Fruit fly (Drosophila melanogaster): Measurements from ENCODE around the gene CG15642.

CG15642 gene

DNA sequence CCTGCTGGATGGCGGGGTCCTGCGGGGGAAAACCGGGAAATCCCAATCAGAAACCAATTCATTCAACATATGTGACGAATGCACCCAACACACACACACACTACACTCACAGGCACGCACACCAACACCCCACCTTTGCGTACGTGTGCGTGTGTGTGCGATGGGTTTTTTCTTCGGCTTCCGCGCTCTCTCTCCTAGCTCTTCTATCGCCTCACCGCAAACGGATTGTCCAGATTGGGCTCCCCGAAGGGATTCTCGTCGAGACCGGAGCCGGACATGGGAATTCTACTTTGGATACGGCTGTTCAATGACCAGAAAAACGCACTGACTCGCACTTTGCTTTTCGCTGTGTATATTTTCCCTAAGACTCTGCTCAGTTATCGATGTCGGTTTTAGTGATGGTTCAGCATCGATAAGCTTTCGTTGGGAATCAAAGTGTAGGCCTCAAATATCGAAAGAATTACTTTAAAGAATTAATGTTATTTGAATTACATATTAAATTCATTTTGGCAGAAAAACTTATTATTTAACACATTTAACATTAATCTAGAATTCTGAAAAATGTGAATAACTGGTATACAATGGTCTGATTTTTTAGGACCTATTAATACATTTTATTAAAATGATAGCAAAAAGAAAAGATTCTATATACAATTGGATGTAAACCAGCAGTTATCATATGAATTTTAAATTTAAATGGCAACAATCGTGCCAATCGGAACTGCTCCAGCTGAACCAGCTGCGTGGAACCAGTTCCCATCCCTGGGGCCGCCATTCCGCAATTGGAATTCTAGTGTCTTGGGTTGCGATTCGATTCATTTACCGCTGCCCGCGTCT is 17.8 kb downstream of the CG15642 start, which contains the start of the genes Scamp and Ahcy:
Gene Scamp (minus strand): TSS at position 394 of the 837 bp plus-strand sequence.
Gene Ahcy (plus strand): TSS at position 772 of the 837 bp plus-strand sequence.
- TF ChIP-seq usp (GFP tag; optimal IDR thresholded peaks at IDR 0.05) (no peak), pan (optimal IDR thresholded peaks at IDR 0.05) (no peak), psq (optimal IDR thresholded peaks at IDR 0.05) (no peak), CG8478 (optimal IDR thresholded peaks at IDR 0.05) (no peak), EcR (GFP tag; optimal IDR thresholded peaks at IDR 0.05) (no peak), Dll (optimal IDR thresholded peaks at IDR 0.05) (no peak)

- TF ChIP-seq EcR (GFP tag; optimal IDR thresholded peaks at IDR 0.05) (no peak), pan (optimal IDR thresholded peaks at IDR 0.05) (no peak), usp (GFP tag; optimal IDR thresholded peaks at IDR 0.05) (no peak), CG8478 (optimal IDR thresholded peaks at IDR 0.05) (no peak), Dll (optimal IDR thresholded peaks at IDR 0.05) (no peak)
Observed at dm6 chrX:15448809-15449208, 18.7 kb downstream of the CG15642 start.

DNA sequence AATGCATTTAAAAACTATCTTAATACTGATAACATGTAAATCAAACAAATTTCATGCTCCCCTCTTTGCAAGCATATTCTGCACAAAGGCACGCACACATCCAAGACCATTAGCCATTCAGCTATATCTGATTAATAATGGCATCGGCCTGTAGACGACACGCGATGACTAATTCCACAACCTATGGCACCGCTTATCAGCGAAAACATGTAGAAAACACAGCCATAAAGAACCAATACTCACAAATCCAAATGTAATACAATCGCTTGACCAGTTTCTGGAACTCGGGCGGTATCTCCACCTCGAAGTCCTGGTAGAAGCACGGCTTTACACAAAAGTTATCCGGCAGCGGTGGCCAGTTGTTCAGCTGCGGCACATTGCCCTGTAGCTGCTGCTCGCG is 19.4 kb downstream of the CG15642 start:
- no peak for TF ChIP-seq pan (optimal IDR thresholded peaks at IDR 0.05)
- no peak for TF ChIP-seq CG8478 (optimal IDR thresholded peaks at IDR 0.05)
- TF ChIP-seq usp (GFP tag; optimal IDR thresholded peaks at IDR 0.05), result no peak
- no peak for TF ChIP-seq Dll (optimal IDR thresholded peaks at IDR 0.05)
- no peak for TF ChIP-seq EcR (GFP tag; optimal IDR thresholded peaks at IDR 0.05)
- TF ChIP-seq psq (optimal IDR thresholded peaks at IDR 0.05), result no peak

DNA sequence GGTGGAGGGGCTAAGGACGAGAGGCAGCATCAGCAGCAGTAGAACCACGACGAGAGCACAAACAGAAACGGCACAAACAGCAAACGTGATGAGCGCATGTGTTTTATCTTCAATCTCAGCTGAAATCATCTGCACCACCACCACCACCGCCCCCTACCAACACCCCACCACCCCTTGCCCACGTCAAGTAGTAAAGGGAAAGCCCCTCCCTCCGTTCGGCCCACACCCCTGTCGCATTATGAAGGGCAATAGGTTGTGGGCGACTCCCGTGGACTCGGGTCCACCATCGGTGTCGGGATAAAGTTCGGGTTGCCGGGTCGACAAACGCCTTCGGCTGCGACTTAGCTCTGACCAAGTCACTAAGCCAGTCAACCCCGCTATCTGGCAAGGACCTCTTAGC is 24.1 kb downstream of the CG15642 start:
- no peak for TF ChIP-seq CG8478 (optimal IDR thresholded peaks at IDR 0.05)
- TF ChIP-seq psq (optimal IDR thresholded peaks at IDR 0.05), result no peak
- TF ChIP-seq Dll (optimal IDR thresholded peaks at IDR 0.05), result no peak
- no peak for TF ChIP-seq EcR (GFP tag; optimal IDR thresholded peaks at IDR 0.05)
- no peak for TF ChIP-seq usp (GFP tag; optimal IDR thresholded peaks at IDR 0.05)
- TF ChIP-seq pan (optimal IDR thresholded peaks at IDR 0.05), result no peak

- TF ChIP-seq EcR (GFP tag; optimal IDR thresholded peaks at IDR 0.05) (no peak), psq (optimal IDR thresholded peaks at IDR 0.05) (no peak), Dll (optimal IDR thresholded peaks at IDR 0.05) (no peak), usp (GFP tag; optimal IDR thresholded peaks at IDR 0.05) (no peak), CG8478 (optimal IDR thresholded peaks at IDR 0.05) (no peak), pan (optimal IDR thresholded peaks at IDR 0.05) (no peak)
Observed at dm6 chrX:15441245-15441644, 26.3 kb downstream of the CG15642 start, which contains the start of gene Cngl. Gene Cngl, minus strand, starts transcription at chrX:15441252.

Measured in whole organism.